Worm (Caenorhabditis elegans): ENCODE measurements around the gene egl-46.

egl-46 gene

DNA sequence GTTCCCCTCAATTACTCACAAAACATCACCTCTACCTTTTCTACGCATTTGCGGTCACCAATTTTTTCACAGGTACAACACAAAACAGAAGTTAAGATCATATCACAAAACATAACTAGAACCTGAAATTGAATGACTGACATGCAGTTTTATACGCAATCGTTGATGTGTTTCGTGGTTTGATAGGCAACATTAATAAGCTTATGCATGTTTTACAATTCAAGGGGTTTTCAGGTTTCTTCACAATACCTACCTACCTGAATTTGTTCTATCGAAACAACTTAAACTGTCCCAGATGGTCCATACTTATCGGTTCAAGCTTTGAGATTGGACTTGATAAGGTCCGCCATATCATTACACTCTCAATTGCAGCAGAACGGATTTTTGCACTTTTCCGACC, 30.9 kb downstream of the egl-46 start:
- TF ChIP-seq lin-13 (tag; optimal IDR thresholded peaks at IDR 0.05) = no peak
- no peak for TF ChIP-seq mab-5 (tag; optimal IDR thresholded peaks at IDR 0.05)
- no peak for TF ChIP-seq mls-2 (tag; optimal IDR thresholded peaks at IDR 0.05)
- TF ChIP-seq ceh-39 (tag; optimal IDR thresholded peaks at IDR 0.05) = no peak
- no peak for TF ChIP-seq ceh-43 (GFP tag; optimal IDR thresholded peaks at IDR 0.05)
- TF ChIP-seq zip-8 (tag; optimal IDR thresholded peaks at IDR 0.05) = no peak
- TF ChIP-seq sem-2 (GFP tag; optimal IDR thresholded peaks at IDR 0.05) = no peak
- TF ChIP-seq ham-2 (GFP tag; optimal IDR thresholded peaks at IDR 0.05) = no peak
- TF ChIP-seq tbx-8 (GFP tag; optimal IDR thresholded peaks at IDR 0.05) = no peak
- TF ChIP-seq bed-3 (GFP tag; optimal IDR thresholded peaks at IDR 0.05) = no peak
- TF ChIP-seq nhr-76 (tag; optimal IDR thresholded peaks at IDR 0.05) = no peak
- TF ChIP-seq unc-120 (tag; optimal IDR thresholded peaks at IDR 0.05; ENCODE audit: poor library complexity, severe bottlenecking) = no peak
- no peak for TF ChIP-seq drap-1 (GFP tag; optimal IDR thresholded peaks at IDR 0.05)
- no peak for TF ChIP-seq cnd-1 (tag; optimal IDR thresholded peaks at IDR 0.05)
- no peak for TF ChIP-seq snpc-4 (tag; optimal IDR thresholded peaks at IDR 0.05)
- TF ChIP-seq sptf-1 (tag; optimal IDR thresholded peaks at IDR 0.05) = no peak
- TF ChIP-seq blmp-1 (tag; optimal IDR thresholded peaks at IDR 0.05) = no peak
- TF ChIP-seq pha-4 (tag; optimal IDR thresholded peaks at IDR 0.05) = no peak
- no peak for TF ChIP-seq nhr-28 (tag; optimal IDR thresholded peaks at IDR 0.05)

DNA sequence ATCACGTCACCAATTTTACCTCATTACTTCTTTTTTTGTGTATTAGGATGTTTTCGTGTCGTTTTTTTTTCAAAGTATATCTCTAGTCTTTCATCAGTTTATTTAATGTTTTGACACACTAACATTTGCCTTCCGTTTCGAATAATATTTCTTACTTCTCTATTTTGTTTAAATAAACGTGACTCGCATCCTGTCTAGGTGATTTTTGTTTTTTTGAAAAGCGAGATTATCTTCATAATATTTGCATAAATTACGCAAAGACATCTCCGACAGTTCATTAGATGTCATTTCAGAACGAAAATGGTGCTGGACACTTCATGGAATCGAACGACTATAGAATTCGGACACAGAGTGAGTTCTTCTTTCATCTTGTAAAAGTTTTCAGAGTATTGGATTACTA, 32.1 kb downstream of the egl-46 start, which contains the start of gene T10H9.1:
T10H9.1 (plus strand) TSS at position 301 of the 400 bp plus-strand sequence.
- TF ChIP-seq flh-1 (GFP tag; optimal IDR thresholded peaks at IDR 0.05) (no peak), lin-32 (GFP tag; optimal IDR thresholded peaks at IDR 0.05) (no peak), ceh-43 (GFP tag; optimal IDR thresholded peaks at IDR 0.05) (no peak), mab-5 (tag; optimal IDR thresholded peaks at IDR 0.05) (no peak), nhr-12 (tag; optimal IDR thresholded peaks at IDR 0.05) (no peak), zip-8 (tag; optimal IDR thresholded peaks at IDR 0.05) (no peak), sptf-1 (tag; optimal IDR thresholded peaks at IDR 0.05) (no peak), mls-2 (tag; optimal IDR thresholded peaks at IDR 0.05) (no peak), ceh-83 (GFP tag; optimal IDR thresholded peaks at IDR 0.05) (no peak), nhr-2 (tag; optimal IDR thresholded peaks at IDR 0.05) (no peak), lin-13 (tag; optimal IDR thresholded peaks at IDR 0.05) (no peak), hlh-1 (tag; optimal IDR thresholded peaks at IDR 0.05) (no peak), pha-4 (tag; optimal IDR thresholded peaks at IDR 0.05) (no peak), bed-3 (GFP tag; optimal IDR thresholded peaks at IDR 0.05) (no peak), mep-1 (tag; optimal IDR thresholded peaks at IDR 0.05) (no peak), elt-1 (tag; optimal IDR thresholded peaks at IDR 0.05; ENCODE audit: borderline replicate concordance, insufficient read depth) (no peak), ham-2 (GFP tag; optimal IDR thresholded peaks at IDR 0.05) (no peak), tbx-8 (GFP tag; optimal IDR thresholded peaks at IDR 0.05) (no peak)

DNA sequence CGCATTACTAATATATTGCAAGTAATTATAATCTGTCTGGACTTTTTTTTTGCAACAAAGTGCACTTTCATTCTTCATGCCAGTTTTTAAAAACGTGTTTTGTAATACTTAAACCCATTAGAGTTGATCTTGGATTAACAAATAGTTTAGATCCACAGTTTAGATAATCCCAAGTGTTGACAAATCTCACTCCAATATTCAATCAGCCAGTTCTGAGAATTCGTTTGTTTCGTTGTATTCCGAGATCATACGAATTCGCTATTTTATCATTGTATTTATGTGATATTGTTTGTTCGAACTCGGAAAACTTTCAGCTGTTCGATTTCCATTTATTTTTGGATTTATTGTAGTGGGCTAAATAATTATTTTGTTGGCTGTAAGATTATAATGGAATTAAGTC, 35.6 kb downstream of the egl-46 start:
- no peak for TF ChIP-seq sptf-1 (tag; optimal IDR thresholded peaks at IDR 0.05)
- no peak for TF ChIP-seq unc-120 (tag; optimal IDR thresholded peaks at IDR 0.05; ENCODE audit: poor library complexity, severe bottlenecking)
- TF ChIP-seq cnd-1 (tag; optimal IDR thresholded peaks at IDR 0.05) = no peak
- no peak for TF ChIP-seq elt-3 (tag; optimal IDR thresholded peaks at IDR 0.05)
- TF ChIP-seq snpc-4 (tag; optimal IDR thresholded peaks at IDR 0.05) = no peak
- TF ChIP-seq ztf-11 (tag; optimal IDR thresholded peaks at IDR 0.05) = no peak
- no peak for TF ChIP-seq ceh-83 (GFP tag; optimal IDR thresholded peaks at IDR 0.05)
- no peak for TF ChIP-seq ceh-43 (GFP tag; optimal IDR thresholded peaks at IDR 0.05)
- no peak for TF ChIP-seq drap-1 (GFP tag; optimal IDR thresholded peaks at IDR 0.05)
- no peak for TF ChIP-seq nhr-2 (tag; optimal IDR thresholded peaks at IDR 0.05)
- TF ChIP-seq hlh-1 (tag; optimal IDR thresholded peaks at IDR 0.05) = no peak
- TF ChIP-seq zip-8 (tag; optimal IDR thresholded peaks at IDR 0.05) = no peak
- TF ChIP-seq tbx-8 (GFP tag; optimal IDR thresholded peaks at IDR 0.05) = no peak

DNA sequence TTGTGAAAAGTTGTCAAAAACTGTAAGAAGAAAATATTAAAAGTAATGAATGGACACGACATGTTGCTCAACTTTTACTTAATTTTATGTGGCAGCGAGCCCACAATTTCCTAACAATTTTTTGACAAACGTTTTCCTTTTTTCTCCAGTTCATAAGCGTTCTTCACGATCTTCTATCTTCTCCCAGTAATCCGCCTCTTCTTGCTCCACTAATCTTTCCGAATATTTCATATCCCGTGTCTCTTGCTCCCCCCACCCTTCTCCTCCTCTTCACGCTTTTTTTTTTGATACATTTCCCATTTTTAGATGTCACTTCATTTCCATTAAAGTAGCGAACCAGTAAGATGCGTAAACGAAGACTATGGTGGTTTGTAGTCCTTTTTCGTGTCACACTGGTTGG, 48.4 kb downstream of the egl-46 start, which contains the start of gene scd-2:
scd-2 (plus strand) TSS at position 301 of the 400 bp plus-strand sequence.
- TF ChIP-seq lsy-2 (tag; optimal IDR thresholded peaks at IDR 0.05) = no peak

DNA sequence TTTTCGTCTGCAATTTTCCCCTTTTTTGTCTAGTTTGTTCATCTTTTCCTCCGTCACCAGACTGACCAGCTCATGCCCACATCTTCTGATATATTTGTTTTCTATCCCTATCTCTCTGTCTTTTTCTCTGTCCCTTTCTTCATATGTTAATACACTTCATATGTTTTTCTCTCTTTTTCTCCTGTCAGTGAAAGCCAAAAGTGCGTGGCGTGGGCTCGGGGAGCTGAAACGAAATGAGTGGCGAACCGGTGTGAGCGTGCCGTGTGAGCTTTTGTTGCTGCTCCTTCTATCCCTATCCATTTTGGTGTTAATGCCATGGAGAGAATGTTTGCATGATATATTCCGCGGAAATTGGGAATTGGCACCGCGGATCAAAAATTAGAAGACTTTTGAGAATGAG, 49.5 kb downstream of the egl-46 start:
- TF ChIP-seq tbx-8 (GFP tag; optimal IDR thresholded peaks at IDR 0.05) = no peak
- TF ChIP-seq ceh-83 (GFP tag; optimal IDR thresholded peaks at IDR 0.05) = no peak
- TF ChIP-seq hlh-1 (tag; optimal IDR thresholded peaks at IDR 0.05) = no peak
- TF ChIP-seq nhr-28 (tag; optimal IDR thresholded peaks at IDR 0.05) = no peak

Measured in whole organism, mixed stage, embryonic.